Worm (Caenorhabditis elegans) whole organism, dauer: ENCODE data around the gene ZK945.7.

ENCODE experiments used
- unc-62 ChIP-seq: sonication (generic microtip); optimal IDR thresholded peaks from 2 replicates; lab custom pipeline; 2017; ENCODE audit warnings: missing biosample characterization, missing genetic modification reagents, missing genetic modification characterization

ZK945.7 gene

DNA sequence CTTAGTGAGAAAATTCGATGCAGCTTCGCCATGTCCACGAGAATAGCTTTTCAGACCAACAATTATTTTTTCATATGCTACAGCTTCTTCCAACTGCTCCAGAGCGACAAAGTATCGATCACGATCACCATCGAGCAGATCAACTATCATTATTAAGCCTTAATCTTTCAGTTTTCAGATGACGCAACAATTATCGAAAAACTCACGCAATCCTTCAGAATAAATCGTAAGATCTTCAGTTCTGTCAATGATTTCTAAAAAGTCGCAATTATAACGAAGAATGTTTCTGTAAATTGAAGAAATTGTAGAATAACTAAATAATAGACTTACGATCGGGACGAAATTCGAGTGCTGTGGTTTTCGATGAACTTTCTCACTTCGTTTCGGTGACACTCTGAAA lies 5.1 kb downstream of the ZK945.7 start:
- TF ChIP-seq unc-62 = no peak

DNA sequence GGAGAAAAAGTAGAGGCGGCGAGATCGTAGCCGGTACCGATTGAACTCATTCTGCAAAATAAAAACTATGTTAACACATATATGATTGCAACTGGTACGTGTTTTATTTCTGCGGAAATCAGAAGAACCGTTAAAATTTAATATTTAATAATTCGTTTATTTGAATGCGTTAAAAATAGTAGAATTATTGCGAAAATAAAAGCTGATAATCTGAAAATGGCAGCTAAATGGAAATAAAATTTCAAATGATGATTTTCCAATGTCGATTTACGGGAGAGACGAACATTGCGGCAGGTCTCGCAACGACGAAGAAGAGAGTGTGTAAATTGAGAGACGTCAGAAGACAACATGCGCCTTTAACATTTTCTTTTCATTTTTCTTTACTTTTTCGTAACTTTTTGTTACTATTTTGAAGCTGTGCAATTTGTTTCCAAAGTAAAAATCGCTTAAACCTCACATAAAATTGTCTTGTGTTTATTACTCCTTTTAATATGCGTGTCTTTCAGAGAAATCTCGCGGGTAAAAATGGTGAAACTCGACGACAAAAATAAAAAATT lies 8.4 kb downstream of the ZK945.7 start, which contains the start of the genes pas-7 and puf-12:
pas-7 (minus strand) TSS at position 51 of the 557 bp plus-strand sequence.
puf-12 (plus strand) TSS at position 507 of the 557 bp plus-strand sequence.
- no peak for TF ChIP-seq unc-62

DNA sequence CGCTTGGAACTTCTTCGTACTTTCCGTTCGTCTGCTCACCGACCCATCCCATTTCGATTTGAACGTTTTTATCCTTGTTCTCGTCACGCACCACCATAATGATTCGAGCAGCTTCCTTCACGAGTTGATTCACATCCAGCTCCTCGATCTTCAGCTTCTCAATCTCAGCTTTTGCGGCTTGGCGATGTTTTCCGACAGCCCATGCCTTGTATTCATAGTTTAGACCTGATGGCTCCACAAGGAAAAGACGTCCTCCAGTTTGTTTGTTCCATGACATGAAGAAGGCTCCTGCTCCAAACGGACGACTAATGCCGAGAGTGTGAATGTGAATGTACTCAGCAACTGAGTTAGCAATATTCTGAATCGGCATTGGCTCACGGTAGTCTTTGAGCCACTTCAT lies 9.2 kb downstream of the ZK945.7 start:
- TF ChIP-seq unc-62 = no peak

DNA sequence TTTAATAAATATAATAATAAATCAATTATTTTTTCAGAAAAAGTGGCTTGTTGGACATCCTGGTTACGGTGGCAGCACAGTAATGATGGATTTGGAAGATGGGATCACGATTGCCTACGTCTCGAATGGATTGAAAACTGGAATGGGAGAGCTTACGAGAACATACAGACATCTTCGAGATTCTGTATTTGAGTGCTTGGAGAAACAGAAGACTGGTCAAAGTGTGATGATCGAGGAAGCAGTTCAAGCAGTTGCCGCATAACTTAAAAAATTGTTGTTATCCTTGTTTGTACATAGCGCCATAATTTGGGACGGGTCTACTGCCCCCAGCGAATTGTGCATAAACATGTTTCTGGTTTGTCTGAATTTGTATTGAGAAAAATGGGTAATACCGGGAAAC lies 9.8 kb downstream of the ZK945.7 start:
- TF ChIP-seq unc-62 = no peak

DNA sequence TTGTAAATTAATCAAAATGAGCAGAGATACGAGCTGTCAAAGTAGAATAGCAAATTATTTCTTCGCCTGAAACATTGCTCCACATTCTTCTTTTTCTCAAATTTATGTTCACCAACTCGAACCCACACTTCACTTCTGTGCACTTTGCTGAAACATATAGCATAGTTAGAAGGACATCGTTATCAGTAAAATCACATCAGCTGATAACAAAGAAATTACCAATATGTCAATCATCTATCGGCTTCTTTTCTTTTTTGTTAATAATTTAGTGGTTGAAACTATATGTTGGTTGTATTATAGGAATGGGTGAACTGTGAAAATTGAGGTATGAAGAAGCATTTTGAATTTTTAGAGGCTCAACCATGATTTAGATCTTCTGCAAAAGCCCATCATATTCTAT lies 13.1 kb downstream of the ZK945.7 start:
- no peak for TF ChIP-seq unc-62

DNA sequence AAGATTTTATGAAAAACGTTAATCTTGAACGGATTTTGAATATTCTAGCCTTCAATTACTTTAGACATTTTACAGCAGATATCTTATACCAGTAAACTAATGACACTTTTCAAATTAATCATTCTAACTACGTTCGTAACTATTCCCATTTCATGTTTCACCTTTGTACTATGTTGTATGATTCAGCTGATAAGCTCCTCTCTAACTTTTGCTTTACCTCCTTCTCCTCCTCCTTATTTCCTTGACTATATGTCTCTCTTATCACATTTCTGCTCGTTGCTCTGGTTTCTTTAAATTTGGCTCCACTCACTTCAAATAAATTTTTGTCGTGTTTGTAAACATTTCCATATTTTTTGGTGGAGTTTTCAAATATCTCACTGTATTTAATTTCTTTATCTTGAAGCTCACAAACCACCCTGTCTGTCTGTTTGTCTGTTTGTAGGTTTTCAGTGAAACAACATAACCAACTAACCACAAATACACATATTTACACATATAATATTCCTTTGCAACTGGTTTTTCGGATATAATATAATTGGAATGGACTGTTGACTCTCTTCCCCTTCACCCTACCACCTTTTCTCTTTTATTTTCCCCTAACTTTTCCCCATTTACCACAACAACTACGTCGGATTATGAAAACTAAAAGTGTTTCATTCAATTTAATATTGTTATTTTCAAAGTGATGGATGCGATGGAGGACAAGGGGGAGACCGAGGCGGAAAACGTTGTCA lies 13.9 kb downstream of the ZK945.7 start, which contains the start of gene lact-2:
lact-2 (plus strand) TSS at position 684 of the 734 bp plus-strand sequence.
- TF ChIP-seq unc-62 = no peak

DNA sequence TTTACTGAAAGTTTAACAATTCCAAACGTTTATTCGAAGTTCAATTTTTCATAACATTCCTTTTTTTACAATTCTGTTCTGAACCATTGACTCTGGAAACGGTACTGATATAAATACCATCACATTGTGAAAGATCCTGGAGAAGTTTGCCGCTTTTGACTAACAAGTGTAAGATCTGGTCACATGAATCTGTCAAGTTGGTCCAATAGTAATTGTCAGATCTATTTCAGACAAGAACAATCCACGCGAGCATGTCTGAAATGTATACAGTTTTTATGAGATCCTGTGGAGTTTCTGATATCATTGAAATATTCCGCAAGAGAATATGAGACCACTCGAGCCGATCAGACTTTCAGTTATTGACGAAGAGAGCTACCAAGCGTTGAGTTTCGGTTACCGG lies 15.2 kb downstream of the ZK945.7 start:
- no peak for TF ChIP-seq unc-62

DNA sequence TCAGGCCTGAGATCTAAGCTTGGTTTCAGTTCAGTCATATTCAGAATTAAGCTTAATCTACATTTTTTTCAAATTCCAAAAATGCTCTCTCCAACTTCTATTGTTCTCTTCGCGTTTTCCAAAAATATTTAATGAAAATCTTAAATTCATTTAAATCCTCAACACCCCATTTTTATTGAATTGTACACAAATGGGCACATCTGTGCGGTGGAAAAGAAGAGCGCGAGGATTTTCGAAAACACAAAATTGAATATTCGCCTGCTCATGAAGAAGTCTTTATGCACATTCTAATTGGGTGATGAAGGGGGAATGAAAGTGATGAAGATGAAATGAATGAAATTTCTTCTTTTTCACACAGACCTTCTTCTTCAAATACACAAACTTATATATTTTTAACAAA lies 23.8 kb downstream of the ZK945.7 start:
- TF ChIP-seq unc-62 = no peak

DNA sequence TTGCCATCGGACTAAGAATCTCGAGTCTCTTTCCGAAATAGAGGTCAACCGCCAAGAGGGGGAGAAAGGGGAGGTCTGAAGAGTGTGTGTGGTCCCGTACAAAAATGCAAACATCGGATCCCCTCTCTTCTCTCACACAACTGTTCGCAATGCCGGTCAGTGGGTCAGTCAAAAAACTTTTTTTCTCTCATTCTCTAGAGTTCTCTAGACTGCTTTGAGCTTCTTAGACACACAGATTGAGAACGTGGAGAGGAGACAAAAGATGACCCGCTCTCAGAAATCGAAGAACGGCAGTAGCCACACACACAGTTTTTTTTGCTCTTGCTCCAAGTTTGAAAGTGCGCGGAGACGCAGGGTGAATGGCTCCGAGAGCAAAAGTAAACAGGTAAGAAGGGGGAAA lies 32.5 kb downstream of the ZK945.7 start:
- TF ChIP-seq unc-62 = no peak

DNA sequence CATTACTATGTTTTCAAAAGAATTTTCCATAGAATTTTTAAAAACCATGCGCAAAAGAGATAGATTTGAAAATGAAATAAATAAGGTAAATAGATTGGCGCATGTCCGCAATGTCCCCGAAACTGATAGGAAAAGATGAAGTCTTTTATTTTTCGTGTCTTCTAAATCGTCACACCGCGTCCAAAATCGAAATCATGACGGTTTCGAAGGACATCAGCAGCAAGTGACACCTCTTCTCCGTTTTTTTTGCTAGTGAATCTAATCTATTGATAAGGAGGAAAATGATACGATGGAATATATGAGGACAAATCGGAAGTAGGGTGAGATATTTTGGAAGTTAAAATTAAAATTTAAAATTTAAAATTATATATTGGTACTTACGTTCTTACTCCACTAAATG lies 34.3 kb downstream of the ZK945.7 start:
- no peak for TF ChIP-seq unc-62

DNA sequence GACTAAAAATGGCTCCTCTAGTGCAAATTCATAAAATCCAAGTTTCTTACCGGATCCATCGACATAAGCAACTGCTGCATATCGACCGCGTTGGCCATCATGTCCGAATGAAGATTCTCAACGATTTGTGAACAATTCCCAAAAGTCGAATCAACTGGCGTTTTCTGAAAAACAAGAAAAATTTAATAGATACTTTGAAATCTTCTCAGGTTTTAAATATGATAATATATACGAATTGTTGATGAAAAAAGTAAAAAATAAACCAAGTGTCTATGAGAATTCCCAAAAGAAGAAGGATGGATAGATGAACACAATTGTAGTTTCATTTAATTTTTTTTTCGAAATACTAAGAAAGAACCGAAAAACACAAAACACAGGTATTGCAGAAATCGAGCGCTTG lies 40.5 kb downstream of the ZK945.7 start, which contains the start of gene die-1:
die-1 (minus strand) TSS at position 101 of the 400 bp plus-strand sequence.
- TF ChIP-seq unc-62 = no peak

DNA sequence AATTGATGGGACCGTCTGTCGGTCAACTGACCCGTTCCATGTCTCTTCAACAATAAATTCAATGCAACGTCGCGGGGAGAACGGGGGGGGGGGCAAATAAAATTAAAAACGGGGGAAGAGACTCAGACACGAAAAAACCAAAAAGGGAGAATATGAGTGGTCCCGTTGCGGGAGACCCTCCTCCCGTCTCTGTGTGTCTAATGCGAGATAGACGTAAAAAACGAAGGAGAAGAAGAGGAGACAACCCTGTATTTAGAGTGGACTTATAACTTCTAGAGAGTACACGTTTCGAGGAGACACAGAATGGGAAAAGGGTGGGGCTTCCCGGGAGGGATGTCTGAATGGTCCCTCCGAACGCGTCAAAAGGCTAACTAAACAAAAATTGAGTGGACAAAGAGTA lies 42.8 kb downstream of the ZK945.7 start:
- no peak for TF ChIP-seq unc-62

DNA sequence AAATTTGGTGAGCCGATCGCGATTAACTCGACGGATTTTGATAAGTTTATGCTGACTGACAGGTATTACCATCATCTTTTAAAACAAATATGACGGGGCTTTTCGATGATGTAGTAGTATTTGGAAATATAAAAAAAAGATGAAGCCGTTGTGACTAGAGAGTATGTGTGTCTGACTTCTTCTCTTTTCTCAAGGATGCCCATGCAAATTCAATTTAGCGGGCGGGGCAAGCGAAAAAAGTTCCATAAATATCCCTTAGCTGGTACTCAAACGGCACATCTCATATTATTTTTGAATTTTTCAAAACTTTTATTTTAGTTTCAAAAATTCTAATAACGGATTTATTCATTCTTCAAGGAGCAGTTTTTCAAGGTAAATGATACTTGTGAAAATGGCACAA lies 47.8 kb downstream of the ZK945.7 start, which contains the start of gene stg-1:
stg-1 (minus strand) TSS at position 153 of the 400 bp plus-strand sequence.
- no peak for TF ChIP-seq unc-62
